Worm (Caenorhabditis elegans) whole organism, L2 larva: ENCODE results near the gene gst-31.

Experiments used
- Y55F3AM.14 ChIP-seq: fragments of 200-800 bp; sonication (Bioruptor generic); optimal IDR thresholded peaks from 2 replicates; lab custom pipeline; 2018; ENCODE audit warnings: mild to moderate bottlenecking, missing genetic modification characterization, missing compliant biosample characterization
- fos-1 ChIP-seq: fragments of 150-350 bp; optimal IDR thresholded peaks from 2 replicates; lab custom pipeline; 2014; ENCODE audit warnings: missing biosample characterization, missing genetic modification characterization
- unc-39 ChIP-seq: fragments of 150-350 bp; optimal IDR thresholded peaks from 2 replicates; lab custom pipeline; 2014; ENCODE audit warnings: missing biosample characterization, missing genetic modification characterization

DNA sequence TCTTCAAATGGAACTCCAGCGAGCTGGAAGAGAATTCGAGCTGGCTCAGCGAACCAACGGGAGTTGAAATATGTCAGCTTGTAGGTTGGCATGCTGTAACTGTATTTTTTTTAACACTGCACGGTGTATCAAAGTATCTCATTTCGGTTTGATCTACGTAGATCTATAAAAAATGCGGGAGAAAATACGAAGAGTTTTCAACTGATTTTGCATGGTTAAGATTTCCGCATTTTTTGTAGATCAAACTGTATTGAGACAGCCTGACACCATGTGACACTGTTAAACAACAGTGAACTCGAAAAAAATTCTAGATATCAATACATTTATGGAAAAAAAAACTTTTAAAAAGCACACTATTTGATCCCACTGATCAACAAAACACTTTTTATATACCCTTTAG lies 3.7 kb upstream of the gst-31 start, which contains the start of gene gst-32:
- TF ChIP-seq Y55F3AM.14 (GFP tag; lab: Kevin White, UChicago), result no peak
- TF ChIP-seq unc-39 (tag; lab: Kevin White, UChicago), result no peak
- no peak for TF ChIP-seq fos-1 (tag; lab: Kevin White, UChicago)
